Worm (Caenorhabditis elegans) whole organism, early embryonic: ENCODE data around the gene ZK180.6.

Experiments
- aly-1 ChIP-seq: sonication (generic microtip); optimal IDR thresholded peaks from 2 replicates; lab custom pipeline; 2016; ENCODE audit warnings: missing genetic modification characterization, missing compliant biosample characterization
- tbx-11 ChIP-seq: fragments of 200-800 bp; sonication (Bioruptor generic); IDR thresholded peaks from 2 replicates; pipeline ENCODE4 v1.3.6; 2022; ENCODE audit warnings: missing genetic modification characterization, missing compliant biosample characterization

- TF ChIP-seq tbx-11 (GFP tag; lab: Robert Waterston, UW) = no peak
- no peak for TF ChIP-seq aly-1 (tag; lab: Kevin White, UChicago)
Measured at ce11 chrIV:4505078-4505477, 19.8 kb downstream of the ZK180.6 start.
